Worm (Caenorhabditis elegans) whole organism, midembryonic: ENCODE results near the gene F56B3.2.

Source experiments
- cog-1 ChIP-seq: sonication (generic microtip); optimal IDR thresholded peaks from 2 replicates; lab custom pipeline; 2016; ENCODE audit warnings: missing genetic modification characterization, missing compliant biosample characterization
- tab-1 ChIP-seq: fragments of 200-800 bp; sonication (Bioruptor generic); IDR thresholded peaks from 2 replicates; pipeline ENCODE4 v1.3.6; 2022; ENCODE audit warnings: missing genetic modification characterization, missing compliant biosample characterization

ce11 chrIV:740674-741073 is 27.7 kb downstream of the F56B3.2 start:
- TF ChIP-seq tab-1 (no peak), cog-1 (tag; lab: Kevin White, UChicago) (no peak)
